Fruit fly (Drosophila melanogaster): Measurements from ENCODE around the gene Ripalpha.

The Ripalpha gene

DNA sequence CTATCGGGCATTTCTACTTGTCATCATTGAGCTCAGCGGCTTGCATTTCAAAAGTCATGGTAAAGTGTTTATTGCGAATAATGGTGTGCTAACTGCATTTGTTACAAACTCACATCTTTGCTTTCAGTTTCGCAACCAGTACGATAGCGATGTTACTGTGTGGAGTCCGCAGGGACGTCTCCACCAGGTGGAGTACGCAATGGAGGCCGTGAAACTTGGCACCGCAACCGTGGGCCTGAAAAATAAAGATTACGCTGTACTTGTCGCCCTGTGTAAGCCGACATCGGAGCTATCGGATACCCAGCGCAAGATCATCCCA lies 20.6 kb upstream of the Ripalpha start:
- TF ChIP-seq noc (tag; optimal IDR thresholded peaks at IDR 0.05): no peak

DNA sequence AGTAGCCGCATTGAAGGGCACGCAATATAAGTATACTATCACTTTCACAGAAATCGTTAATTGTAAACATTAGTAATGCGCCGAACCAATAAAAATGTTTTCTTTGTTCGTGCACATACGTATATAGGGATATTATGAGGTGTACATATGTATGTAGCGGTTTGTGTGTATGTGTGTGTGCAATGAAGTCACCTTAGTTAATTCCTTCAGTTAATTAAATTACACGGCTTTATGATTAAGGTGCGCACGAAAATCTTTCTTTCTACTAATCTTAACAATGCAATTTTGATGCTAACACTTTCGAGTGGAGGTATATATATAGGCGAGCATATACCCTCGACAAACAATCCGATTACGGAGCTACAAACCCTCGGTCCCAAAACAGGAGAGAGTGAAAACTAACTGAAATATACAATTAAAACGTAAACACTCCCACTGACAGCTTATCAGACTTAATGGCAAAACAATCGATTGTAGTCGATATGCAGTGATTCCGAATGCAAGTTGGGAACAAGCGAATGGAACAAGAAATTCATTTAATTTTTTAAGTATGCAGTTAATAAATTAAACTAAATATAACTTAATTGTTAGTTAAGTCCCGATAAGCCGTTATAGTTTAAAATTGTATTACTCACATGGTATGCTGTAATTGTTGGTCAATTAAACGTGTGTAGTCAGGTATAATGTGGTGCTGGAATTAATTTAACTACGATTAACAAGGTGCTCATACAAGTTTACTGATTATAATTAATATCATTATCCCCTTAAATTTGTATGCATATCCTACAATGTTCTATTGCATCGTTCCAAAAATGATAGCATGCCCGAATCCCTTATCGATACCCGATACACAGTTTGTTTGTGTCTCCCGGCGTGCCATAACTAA lies 20.0 kb upstream of the Ripalpha start, which contains the start of the genes Npc1a and Prosalpha6:
Gene Npc1a (minus strand): TSS at position 716 of the 886 bp plus-strand sequence.
Gene Prosalpha6 (plus strand): TSS at position 851 of the 886 bp plus-strand sequence.
- TF ChIP-seq noc (tag; optimal IDR thresholded peaks at IDR 0.05): no peak

DNA sequence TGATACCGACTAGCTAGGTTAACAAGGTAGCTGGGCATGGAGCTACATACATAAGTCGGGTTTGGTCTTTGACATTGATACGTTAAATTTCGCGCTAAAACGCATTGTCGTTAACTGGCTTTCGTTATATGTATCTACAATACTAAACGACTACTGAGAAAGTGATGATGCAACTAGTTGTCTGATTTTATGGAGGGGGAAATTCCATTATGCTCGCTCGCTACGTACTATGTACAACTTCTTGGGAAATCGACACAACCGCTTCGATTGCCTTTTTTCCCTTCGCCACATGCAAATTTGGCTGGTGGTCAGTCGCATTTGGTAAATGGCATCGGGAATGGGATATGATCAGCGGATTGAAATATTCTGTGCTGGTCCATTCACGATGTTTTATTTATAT lies 19.2 kb upstream of the Ripalpha start:
- no peak for TF ChIP-seq noc (tag; optimal IDR thresholded peaks at IDR 0.05)

DNA sequence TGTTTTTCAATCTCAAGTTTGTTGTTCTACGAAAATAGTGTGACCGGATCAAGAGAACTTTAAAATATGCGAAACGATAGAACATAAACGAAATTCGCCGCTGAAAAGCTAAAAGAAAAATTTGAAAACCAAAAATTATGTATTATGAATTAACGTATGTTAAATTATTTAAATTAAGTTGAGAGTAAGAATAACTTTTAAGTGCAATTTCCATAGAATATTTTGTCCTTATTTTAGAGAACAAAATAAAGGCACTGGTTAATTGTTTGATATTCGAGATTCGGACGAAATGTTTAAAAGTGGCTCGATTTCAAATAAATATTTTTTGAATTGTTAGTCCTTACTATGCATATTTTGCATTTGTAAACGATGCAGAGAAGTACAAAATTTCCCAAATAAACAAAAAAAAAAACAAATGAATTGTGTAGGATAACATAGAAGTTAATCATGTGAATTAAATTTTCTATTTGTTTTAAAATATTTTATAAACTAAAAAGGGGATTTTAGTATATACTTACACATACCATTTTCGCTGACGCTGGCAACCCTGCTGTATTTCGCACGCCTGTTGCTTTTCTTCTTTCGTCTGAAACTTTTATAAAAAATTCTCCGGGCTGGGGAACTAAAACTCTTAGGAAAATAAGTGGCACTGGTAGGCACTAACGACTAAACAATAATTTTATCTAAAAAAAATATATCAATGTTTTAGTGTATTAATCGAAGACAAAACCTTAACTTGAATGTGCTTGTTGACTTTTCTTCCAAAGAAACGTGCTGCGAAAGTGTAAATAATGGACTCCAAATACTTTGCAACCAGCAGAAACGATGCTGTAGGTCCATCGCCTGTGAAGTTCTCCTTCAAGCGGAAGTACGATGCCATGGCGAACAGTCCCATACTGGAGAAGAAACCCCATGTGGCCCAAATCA lies 10.1 kb upstream of the Ripalpha start, which contains the start of the genes CG5727 and ath:
Gene CG5727 (minus strand): TSS at position 51 of the 927 bp plus-strand sequence.
Gene ath (plus strand): TSS at position 513 of the 927 bp plus-strand sequence.
- no peak for TF ChIP-seq noc (tag; optimal IDR thresholded peaks at IDR 0.05)

DNA sequence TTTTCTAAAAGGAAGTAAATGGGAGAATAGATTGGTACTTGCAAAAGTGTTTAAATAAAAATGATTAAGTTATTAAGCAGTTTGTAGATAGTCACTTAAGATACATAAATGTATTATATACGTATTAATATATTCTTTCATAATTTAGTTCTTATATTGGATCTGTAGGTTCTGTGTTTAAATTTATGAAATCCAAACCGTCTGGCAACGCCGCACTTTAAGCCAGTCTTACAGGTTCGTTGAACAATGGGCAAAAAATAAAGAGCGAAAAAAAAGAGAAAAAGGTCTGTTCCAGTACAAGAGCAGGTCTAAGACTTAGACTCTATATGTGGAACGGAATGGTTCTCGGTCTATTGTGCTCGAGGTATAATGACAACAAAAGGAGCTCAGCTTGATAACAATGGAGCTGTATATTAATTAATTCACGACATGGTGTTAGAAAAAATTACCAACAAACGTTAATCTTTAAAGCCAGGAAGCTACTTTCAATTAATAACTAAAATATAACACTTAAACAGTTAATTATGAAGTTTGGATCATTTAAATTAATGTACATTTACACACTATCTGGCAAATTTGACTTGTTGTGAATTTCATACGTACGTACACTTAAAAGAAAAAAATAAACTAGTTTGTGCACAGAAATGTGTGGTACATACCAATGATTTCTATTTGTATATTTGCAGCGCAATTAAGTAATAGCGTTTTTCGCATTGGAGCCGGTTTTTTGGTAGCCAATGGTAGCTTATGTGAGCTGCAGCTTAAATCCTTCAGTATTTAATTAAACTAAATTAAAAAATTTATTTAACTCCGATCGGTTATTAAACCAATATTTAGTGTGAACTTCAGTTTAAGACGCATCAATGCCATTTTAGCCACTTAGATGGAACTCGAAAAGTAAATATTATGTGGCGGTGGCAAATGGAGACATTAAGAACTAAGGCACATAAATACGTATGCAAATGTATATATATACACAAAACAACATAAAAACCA lies 8.3 kb upstream of the Ripalpha start, which contains the start of gene CG5731:
Gene CG5731 (minus strand): TSS at position 946 of the 996 bp plus-strand sequence.
- no peak for TF ChIP-seq noc (tag; optimal IDR thresholded peaks at IDR 0.05)

DNA sequence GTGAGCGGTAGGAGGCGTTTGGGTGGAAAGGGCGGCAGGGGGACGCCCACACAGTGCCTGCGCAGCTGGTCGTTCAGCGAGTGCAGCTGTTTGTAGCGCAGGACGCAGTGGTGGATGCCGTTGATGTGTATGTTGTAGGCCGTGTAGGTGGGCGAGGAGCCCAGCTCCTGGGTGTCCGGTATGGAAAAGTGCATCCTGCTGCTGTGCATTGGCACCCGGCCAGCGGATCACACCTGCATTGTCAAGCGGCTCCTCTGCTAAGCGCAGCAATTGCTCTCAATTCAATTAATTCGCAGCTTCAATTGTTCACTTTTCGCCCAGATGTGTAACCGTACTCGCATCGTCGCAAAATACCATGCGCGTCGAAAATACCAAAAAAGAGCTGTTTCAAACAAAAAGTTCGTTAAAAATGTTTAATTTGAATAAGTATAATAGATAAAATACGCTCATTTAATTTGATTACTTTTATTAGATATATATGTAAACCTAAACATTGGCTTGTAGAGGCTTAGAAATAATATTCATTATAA lies 5.9 kb upstream of the Ripalpha start, which contains the start of gene Snx17:
Gene Snx17 (minus strand): TSS at position 329 of the 530 bp plus-strand sequence.
- TF ChIP-seq noc (tag; optimal IDR thresholded peaks at IDR 0.05): no peak

DNA sequence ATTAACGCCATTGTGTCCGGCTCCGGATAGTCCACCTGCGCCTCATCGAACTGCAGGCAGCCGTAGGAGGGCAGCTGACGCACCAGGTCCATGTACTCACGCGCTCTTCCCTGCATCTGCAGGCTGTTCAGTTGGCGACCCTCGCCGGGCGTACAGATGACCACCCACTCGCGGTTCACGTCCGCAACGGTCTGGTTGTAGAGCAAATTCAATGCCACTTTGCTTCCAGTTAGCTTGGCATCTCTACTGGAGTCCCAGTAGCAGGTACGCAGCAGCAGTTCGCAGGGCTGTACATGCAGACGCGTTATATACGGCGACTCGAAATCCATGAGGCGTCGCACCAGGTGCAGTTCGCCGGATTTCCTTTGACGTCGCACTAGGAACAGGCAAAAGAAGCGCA lies 5.2 kb upstream of the Ripalpha start:
- no peak for TF ChIP-seq noc (tag; optimal IDR thresholded peaks at IDR 0.05)

DNA sequence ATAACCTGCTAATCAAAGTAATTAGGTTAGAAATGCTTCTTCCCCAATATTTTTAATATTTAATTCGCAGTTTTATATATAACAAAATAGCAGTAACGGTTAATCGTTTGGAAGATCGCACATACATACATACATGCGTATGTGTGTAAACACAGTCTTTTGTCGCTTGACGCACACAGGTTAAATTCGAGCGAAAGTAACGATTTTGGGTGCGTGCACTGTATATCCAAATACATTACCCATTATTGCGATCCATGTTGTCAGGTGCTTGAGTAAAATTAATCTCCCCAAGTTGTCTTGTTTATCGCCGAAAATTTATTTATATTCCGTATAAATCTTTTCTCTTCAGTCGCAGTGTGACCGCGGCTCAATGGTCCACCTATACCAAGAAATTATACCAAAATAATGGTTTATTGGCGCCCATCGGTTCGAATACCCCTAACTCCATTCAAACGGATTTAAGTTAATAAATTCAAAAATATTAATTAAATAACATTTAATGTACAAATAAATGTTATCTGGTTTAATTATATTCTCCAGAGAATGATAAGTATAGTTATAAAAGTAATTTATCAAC lies 3.2 kb upstream of the Ripalpha start, which contains the start of gene CG34159:
Gene CG34159 (minus strand): TSS at position 385 of the 577 bp plus-strand sequence.
- peak; percentile 13 for TF ChIP-seq noc (tag; optimal IDR thresholded peaks at IDR 0.05)

DNA sequence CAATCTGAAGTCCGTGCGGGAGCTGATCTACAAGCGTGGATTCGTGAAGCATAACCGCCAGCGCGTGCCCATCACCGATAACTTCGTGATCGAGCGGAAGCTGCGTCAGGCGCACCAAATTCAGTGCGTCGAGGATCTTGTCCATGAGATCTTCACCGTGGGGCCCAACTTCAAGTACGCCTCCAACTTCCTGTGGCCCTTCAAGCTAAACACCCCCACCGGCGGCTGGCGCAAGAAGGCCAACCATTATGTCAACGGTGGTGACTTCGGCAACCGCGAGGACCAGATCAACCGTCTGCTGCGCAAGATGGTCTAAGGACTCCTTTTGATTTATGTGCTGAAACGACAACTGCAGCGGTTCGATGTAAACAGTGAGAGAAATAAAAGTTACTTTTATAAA lies 969 bp upstream of the Ripalpha start:
- TF ChIP-seq noc (tag; optimal IDR thresholded peaks at IDR 0.05): no peak

DNA sequence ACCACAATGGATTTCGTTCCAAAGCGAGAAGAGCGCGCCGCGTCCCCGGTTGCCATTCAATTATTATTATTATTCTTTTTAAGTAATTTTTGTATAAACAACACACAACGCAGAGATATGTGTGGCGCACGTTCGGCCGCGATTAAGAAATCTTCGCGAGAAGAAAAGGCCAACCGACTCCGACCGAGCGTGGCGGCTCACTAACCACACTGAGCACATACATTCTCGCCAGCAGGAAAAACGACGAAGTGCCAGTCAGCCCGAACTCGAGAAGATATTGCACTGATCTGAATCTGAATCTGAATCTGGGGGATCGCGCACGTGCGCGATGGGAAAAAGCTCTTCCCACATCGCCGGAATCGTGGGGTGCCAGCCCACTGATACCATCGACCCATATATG lies 1.9 kb downstream of the Ripalpha start, which contains the start of gene Sur:
Gene Sur (minus strand): TSS at position 207 of the 400 bp plus-strand sequence.
- no peak for TF ChIP-seq noc (tag; optimal IDR thresholded peaks at IDR 0.05)

DNA sequence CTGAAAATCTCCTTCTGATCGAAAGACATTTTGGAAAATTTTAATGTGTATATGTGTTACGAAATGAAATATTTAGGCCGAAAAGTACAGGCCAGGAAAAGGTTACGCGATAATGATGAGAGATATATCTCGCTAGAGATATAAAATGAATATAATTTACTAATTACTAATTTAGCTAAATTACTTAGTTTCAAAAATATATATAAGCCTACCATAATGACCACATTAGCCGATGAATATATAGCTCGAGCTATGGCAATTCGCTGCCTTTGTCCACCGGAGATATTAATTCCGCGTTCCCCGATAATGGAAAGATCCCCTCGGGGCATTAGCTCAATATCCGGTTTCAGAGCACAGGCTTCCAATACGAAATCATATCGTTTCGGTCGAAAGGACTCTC lies 9.4 kb downstream of the Ripalpha start, which contains the start of gene Fum4:
Gene Fum4 (minus strand): TSS at position 101 of the 400 bp plus-strand sequence.
- TF ChIP-seq noc (tag; optimal IDR thresholded peaks at IDR 0.05): no peak

DNA sequence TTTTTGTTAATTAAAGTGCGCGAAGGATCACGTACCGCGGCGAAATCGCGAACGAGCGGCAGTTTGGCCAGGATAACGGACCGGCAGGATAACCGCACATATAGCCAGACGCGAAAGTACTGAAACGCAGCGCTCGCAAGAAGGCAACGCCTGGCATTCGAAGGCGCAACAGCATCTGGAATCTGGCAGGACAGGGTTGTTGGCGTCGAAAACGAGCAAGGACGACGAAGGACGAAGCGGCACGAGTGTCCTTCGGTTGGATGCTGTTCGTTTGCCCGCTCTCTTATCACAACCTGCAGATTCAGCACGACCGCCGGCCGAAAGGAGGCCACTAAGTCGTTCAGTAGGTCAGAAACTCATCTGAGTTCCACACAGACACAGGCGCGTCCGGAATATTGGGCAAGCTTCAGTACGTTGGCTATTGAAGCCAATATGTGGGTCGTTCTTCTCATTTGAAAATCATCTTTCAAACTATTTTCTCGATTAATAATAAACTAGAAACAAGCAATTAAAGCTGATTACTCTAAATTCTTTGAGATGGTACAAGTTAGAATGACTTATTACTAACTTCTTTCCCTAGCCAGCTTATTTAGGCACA lies 20.5 kb downstream of the Ripalpha start, which contains the start of gene CG44153:
Gene CG44153 (minus strand): TSS at position 75 of the 598 bp plus-strand sequence.
- no peak for TF ChIP-seq noc (tag; optimal IDR thresholded peaks at IDR 0.05)

DNA sequence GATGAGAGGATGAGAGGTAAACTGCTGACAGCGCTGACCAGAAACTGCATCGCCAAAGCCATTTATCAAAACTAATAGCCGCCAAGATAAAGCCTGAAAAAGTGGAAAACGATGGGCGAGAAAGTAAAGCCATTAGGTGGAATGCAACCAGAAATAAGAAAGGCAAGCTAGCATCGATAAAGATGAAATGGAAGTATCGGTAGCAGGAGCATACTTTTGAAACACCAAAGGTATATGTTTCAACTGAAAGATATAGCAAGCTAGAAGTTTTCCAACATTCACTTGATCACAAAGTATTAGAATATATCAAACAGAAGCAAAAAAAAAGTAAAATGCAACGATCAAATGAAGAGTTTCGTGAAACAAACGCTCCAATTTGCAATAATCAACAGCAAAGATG lies 28.4 kb downstream of the Ripalpha start, which contains the start of gene CG13137:
Gene CG13137 (plus strand): TSS at position 301 of the 400 bp plus-strand sequence.
- TF ChIP-seq noc (tag; optimal IDR thresholded peaks at IDR 0.05): no peak
